Worm (Caenorhabditis elegans) whole organism, L1 larva: Measurements from ENCODE around the gene srh-265.

ENCODE experiments used
- C04F5.9 ChIP-seq: sonication (generic microtip); optimal IDR thresholded peaks from 2 replicates; lab custom pipeline; 2016; ENCODE audit warnings: missing genetic modification characterization, missing compliant biosample characterization
- C16A3.4 ChIP-seq: fragments of 150-350 bp; optimal IDR thresholded peaks from 2 replicates; lab custom pipeline; 2014; ENCODE audit warnings: missing biosample characterization, missing genetic modification characterization
- F16B12.6 ChIP-seq: fragments of 150-350 bp; optimal IDR thresholded peaks from 2 replicates; lab custom pipeline; 2014; ENCODE audit warnings: missing biosample characterization, missing genetic modification characterization
- blmp-1 ChIP-seq: fragments of 150-350 bp; optimal IDR thresholded peaks from 2 replicates; lab custom pipeline; 2014; ENCODE audit warnings: missing biosample characterization, missing genetic modification characterization
- ceh-8 ChIP-seq: fragments of 200-800 bp; sonication (Bioruptor generic); optimal IDR thresholded peaks from 2 replicates; lab custom pipeline; 2018; ENCODE audit warnings: mild to moderate bottlenecking, missing genetic modification characterization, moderate library complexity, missing compliant biosample characterization
- ceh-82 ChIP-seq, 3 experiments: fragments of 150-350 bp in 1 of 3; sonication (generic microtip) in 2 of 3; optimal IDR thresholded peaks; 2 replicates each; lab custom pipeline; 2014 to 2017; ENCODE audit warnings: missing biosample characterization in 3 of 3, missing genetic modification characterization in 3 of 3
- ceh-90 ChIP-seq: sonication (generic microtip); optimal IDR thresholded peaks from 2 replicates; lab custom pipeline; 2016; ENCODE audit warnings: missing genetic modification characterization, missing compliant biosample characterization
- efl-1 ChIP-seq, 4 experiments: fragments of 150-350 bp; optimal IDR thresholded peaks in 3 of 4; peaks in 1 of 4; 1 replicate in 1 of 4; 2 replicates in 3 of 4; lab custom pipeline; 2014; ENCODE audit warnings: missing biosample characterization in 2 of 4, missing genetic modification characterization in 2 of 4, missing genetic modification reagents in 2 of 4
- egl-27 ChIP-seq, 2 experiments: fragments of 150-350 bp in 1 of 2; sonication (generic microtip); optimal IDR thresholded peaks; 3 replicates each; lab custom pipeline; 2017 to 2018; ENCODE audit warnings: missing biosample characterization in 2 of 2, missing genetic modification characterization in 2 of 2, missing genetic modification reagents in 2 of 2
- elt-2 ChIP-seq: sonication (generic microtip); optimal IDR thresholded peaks from 2 replicates; lab custom pipeline; 2016; ENCODE audit warnings: missing genetic modification characterization, mild to moderate bottlenecking, inconsistent platforms, missing compliant biosample characterization, missing genetic modification reagents
- ets-5 ChIP-seq: fragments of 200-800 bp; sonication (Bioruptor generic); IDR thresholded peaks from 2 replicates; pipeline ENCODE4 v1.3.6; 2022; ENCODE audit warnings: missing genetic modification characterization, missing compliant biosample characterization
- hlh-4 ChIP-seq: sonication (generic microtip); optimal IDR thresholded peaks from 2 replicates; lab custom pipeline; 2016; ENCODE audit warnings: mild to moderate bottlenecking, missing genetic modification characterization, missing compliant biosample characterization
- hpl-2 ChIP-seq: fragments of 150-350 bp; optimal IDR thresholded peaks from 2 replicates; lab custom pipeline; 2014; ENCODE audit warnings: missing biosample characterization, missing genetic modification reagents, missing genetic modification characterization
- irx-1 ChIP-seq: sonication (generic microtip); optimal IDR thresholded peaks from 2 replicates; lab custom pipeline; 2016; ENCODE audit warnings: missing genetic modification characterization, missing compliant biosample characterization
- lin-13 ChIP-seq: fragments of 150-350 bp; optimal IDR thresholded peaks from 2 replicates; lab custom pipeline; 2014; ENCODE audit warnings: missing biosample characterization, missing genetic modification reagents, missing genetic modification characterization
- lin-15B ChIP-seq: fragments of 150-350 bp; sonication (generic microtip); optimal IDR thresholded peaks from 3 replicates; lab custom pipeline; 2014; ENCODE audit warnings: missing biosample characterization, missing genetic modification characterization
- lin-35 ChIP-seq, 2 experiments: fragments of 150-350 bp; optimal IDR thresholded peaks; 2 replicates each; lab custom pipeline; 2014; ENCODE audit warnings: missing biosample characterization in 2 of 2, missing genetic modification characterization in 2 of 2, missing genetic modification reagents in 2 of 2
- lir-3 ChIP-seq: sonication (generic microtip); optimal IDR thresholded peaks from 2 replicates; lab custom pipeline; 2016; ENCODE audit warnings: mild to moderate bottlenecking, missing genetic modification characterization, moderate library complexity, missing compliant biosample characterization; ENCODE audit not compliant: poor library complexity
- mdl-1 ChIP-seq, 2 experiments: fragments of 150-350 bp; optimal IDR thresholded peaks; 2 replicates each; lab custom pipeline; 2014 to 2017; ENCODE audit warnings: missing biosample characterization in 2 of 2, missing genetic modification characterization in 2 of 2, inconsistent platforms in 1 of 2
- nhr-12 ChIP-seq: sonication (generic microtip); optimal IDR thresholded peaks from 2 replicates; lab custom pipeline; 2017; ENCODE audit warnings: missing biosample characterization, missing genetic modification characterization
- nhr-19 ChIP-seq: fragments of 200-800 bp; sonication (Bioruptor generic); conservative IDR thresholded peaks from 2 replicates; pipeline ENCODE4 v1.3.6; 2022; ENCODE audit warnings: missing genetic modification characterization, missing compliant biosample characterization
- nhr-77 ChIP-seq: fragments of 150-350 bp; optimal IDR thresholded peaks from 2 replicates; lab custom pipeline; 2014; ENCODE audit warnings: missing biosample characterization, missing genetic modification characterization
- nhr-85 ChIP-seq: sonication (generic microtip); peaks from one replicate; lab custom pipeline; 2016; ENCODE audit warnings: missing genetic modification characterization, inconsistent platforms, missing compliant biosample characterization
- pax-3 ChIP-seq: fragments of 200-800 bp; sonication (Bioruptor generic); optimal IDR thresholded peaks from 2 replicates; lab custom pipeline; 2018; ENCODE audit warnings: mild to moderate bottlenecking, missing genetic modification characterization, moderate library complexity, missing compliant biosample characterization
- pqm-1 ChIP-seq: sonication (generic microtip); optimal IDR thresholded peaks from 3 replicates; lab custom pipeline; 2017; ENCODE audit warnings: missing biosample characterization, missing genetic modification characterization
- sox-4 ChIP-seq: sonication (generic microtip); optimal IDR thresholded peaks from 2 replicates; lab custom pipeline; 2016; ENCODE audit warnings: missing genetic modification characterization, missing compliant biosample characterization
- sptf-1 ChIP-seq: fragments of 150-350 bp; optimal IDR thresholded peaks from 2 replicates; lab custom pipeline; 2014; ENCODE audit warnings: missing biosample characterization, missing genetic modification characterization
- swsn-7 ChIP-seq: sonication (generic microtip); optimal IDR thresholded peaks from 2 replicates; lab custom pipeline; 2016; ENCODE audit warnings: missing genetic modification characterization, missing compliant biosample characterization
- unc-130 ChIP-seq: fragments of 150-350 bp; optimal IDR thresholded peaks from 2 replicates; lab custom pipeline; 2017; ENCODE audit warnings: missing biosample characterization, missing genetic modification characterization, inconsistent platforms
- unc-62 ChIP-seq: fragments of 150-350 bp; optimal IDR thresholded peaks from 2 replicates; lab custom pipeline; 2014; ENCODE audit warnings: missing biosample characterization, missing genetic modification reagents, missing genetic modification characterization
- unc-98 ChIP-seq: fragments of 200-800 bp; sonication (Bioruptor generic); IDR thresholded peaks from 2 replicates; pipeline ENCODE4 v1.3.6; 2022; ENCODE audit warnings: missing genetic modification characterization, missing compliant biosample characterization
- vab-15 ChIP-seq: sonication (generic microtip); optimal IDR thresholded peaks from 2 replicates; lab custom pipeline; 2017; ENCODE audit warnings: missing genotype, mild to moderate bottlenecking, missing genetic modification characterization, missing compliant biosample characterization
- zag-1 ChIP-seq: fragments of 150-350 bp; optimal IDR thresholded peaks from 2 replicates; lab custom pipeline; 2014; ENCODE audit warnings: missing biosample characterization, missing genetic modification characterization
- ztf-11 ChIP-seq, 2 experiments: sonication (generic microtip); optimal IDR thresholded peaks; 2 replicates each; lab custom pipeline; 2016 to 2017; ENCODE audit warnings: missing genetic modification characterization in 2 of 2, missing biosample characterization in 1 of 2, missing compliant biosample characterization in 1 of 2
- ztf-4 ChIP-seq: fragments of 150-350 bp; optimal IDR thresholded peaks from 2 replicates; lab custom pipeline; 2014; ENCODE audit warnings: missing biosample characterization, missing genetic modification characterization

Gene srh-265

DNA sequence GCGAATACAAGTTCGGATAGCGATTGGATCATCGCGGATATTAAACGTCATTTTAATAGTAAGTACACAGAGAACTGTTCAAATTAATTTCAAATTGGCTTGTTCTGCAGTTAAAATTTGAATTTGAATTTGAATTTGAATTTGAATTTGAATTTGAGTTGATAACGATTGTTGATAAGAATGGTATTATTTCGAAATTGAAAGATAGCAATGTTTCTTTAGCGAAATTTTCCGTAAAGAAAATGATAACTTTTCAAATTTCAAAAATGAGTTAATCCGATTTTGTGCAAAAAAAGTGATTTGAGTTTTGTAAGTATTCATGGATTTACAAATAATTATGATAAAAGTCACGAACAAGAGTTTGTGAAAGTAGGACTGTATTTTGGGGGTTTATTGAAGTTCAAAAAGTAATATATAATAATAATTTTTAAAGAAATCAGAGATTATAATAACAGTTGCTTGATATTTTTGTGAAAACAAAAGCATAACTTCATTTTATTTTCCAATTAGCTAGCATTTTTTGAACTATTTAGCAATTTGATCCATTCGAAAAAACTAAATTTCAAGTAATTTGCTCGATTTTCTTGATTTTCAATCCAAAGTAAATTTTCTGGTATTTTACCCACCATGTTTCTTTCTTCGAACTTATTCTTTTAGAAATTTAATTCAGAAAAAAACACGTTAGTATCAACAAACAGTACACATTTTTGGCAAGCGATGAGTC, 9.5 kb downstream of the srh-265 start, which contains the start of gene Y36E3A.2:
Gene Y36E3A.2, plus strand, starts transcription at position 674 of the 724 bp plus-strand sequence.
- TF ChIP-seq mdl-1 (tag; optimal IDR thresholded peaks at IDR 0.05; lab: Kevin White, UChicago) = no peak
- TF ChIP-seq unc-62 = no peak
- TF ChIP-seq lin-13 = no peak
- TF ChIP-seq unc-98 (GFP tag; lab: Robert Waterston, UW) = no peak
- TF ChIP-seq elt-2 (tag; lab: Kevin White, UChicago) = peak; percentile 65
- no peak for TF ChIP-seq efl-1 (optimal IDR thresholded peaks at IDR 0.05; lab: Kevin White, UChicago)
- peak in 1 of 2 experiments; percentile 9 for TF ChIP-seq efl-1 (GFP tag; optimal IDR thresholded peaks at IDR 0.05 in 1 of 2; lab: Kevin White, UChicago)

DNA sequence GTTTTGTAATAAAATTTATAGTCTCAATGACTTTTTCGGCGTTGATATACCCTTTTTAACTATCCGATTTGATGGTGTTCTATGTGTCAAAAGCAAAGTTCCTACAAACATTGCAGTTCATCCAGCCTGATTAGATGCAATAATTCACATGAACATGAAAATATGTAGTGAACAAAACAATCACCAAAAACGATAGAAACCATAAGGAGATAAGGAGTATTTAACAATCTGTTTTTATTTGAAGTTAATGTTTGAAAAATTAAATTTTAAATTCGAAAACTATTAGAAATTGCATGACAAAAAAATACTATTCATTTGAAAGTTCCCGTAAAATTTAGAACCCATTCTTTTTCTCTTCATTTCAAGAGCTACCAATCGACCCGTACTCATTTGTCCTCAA, 10.9 kb downstream of the srh-265 start, which contains the start of gene fbxa-209:
Gene fbxa-209, minus strand, starts transcription at position 101 of the 400 bp plus-strand sequence.
- no peak for TF ChIP-seq C04F5.9 (tag; lab: Kevin White, UChicago)
- no peak for TF ChIP-seq efl-1 (optimal IDR thresholded peaks at IDR 0.05; lab: Kevin White, UChicago)
- TF ChIP-seq efl-1 (GFP tag; optimal IDR thresholded peaks at IDR 0.05 in 1 of 2; lab: Kevin White, UChicago) = peak in 1 of 2 experiments; percentile 84
- peak; percentile 13 for TF ChIP-seq nhr-85

DNA sequence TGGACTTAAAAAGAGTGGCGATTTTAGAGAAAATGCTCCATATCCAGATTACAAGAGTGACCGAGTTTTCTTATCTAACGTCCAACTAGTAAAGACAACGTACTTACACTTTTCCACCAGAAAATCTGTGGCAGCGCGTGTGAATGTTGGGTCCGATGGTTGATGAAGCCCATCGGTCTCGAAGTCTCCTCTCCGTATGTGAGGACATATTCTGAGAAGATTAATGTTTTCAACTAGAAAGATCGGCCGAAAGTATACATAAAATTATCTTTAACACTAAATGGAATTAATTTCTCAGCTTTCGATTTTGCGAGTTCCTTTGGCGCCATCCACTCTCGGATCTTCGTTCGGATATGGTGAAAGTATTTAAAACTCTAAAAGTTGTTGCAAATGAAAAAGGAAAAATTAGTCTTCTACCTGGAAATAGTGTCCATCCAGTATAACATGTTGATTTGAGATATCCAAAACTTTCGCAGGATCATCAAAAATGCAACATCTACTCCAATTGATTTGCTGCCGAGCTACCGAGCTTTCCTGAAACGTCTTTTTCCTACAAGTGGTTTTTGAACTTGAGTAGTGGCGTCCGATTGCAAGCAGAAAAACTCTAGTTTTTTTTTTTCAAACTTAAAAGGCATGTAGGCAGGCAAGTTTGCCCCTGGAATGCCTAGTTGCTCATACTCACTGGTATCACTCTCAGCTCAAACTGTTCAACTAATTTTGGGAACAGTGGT, 15.4 kb downstream of the srh-265 start:
- TF ChIP-seq pqm-1 (tag; lab: Kevin White, UChicago) (peak; percentile 23), efl-1 (optimal IDR thresholded peaks at IDR 0.05; lab: Kevin White, UChicago) (no peak), efl-1 (GFP tag; optimal IDR thresholded peaks at IDR 0.05 in 1 of 2; lab: Kevin White, UChicago) (peak in 1 of 2 experiments; percentile 81), pax-3 (tag; lab: Kevin White, UChicago) (peak; percentile 51), irx-1 (tag; lab: Kevin White, UChicago) (no peak)
- TF ChIP-seq, all 84 proteins: peak for 3

DNA sequence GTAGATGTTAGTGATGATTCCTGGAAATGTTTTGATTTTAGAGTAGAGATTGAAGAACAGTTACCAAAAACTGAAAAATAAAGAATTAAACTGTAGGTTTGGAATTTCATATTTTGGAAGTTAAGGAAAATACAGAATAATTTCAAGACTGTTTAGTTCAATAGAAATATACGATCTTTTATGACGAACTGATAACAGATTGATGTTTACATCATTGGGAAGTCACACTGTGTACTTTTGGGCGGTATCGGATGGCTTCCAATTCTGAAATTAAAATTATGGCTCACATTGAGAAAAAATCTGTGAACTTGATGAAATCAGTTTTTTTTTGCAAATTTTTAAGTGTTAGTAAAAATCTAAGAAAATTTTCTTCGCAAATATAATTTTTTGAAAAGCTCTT, 16.4 kb downstream of the srh-265 start, which contains the start of gene T26H5.8:
Gene T26H5.8, minus strand, starts transcription at position 270 of the 400 bp plus-strand sequence.
- TF ChIP-seq ceh-8 (GFP tag; lab: Kevin White, UChicago) = no peak
- TF ChIP-seq elt-2 (tag; lab: Kevin White, UChicago) = peak; percentile 41
- no peak for TF ChIP-seq lir-3
- TF ChIP-seq lin-35 (GFP tag; optimal IDR thresholded peaks at IDR 0.05; lab: Kevin White, UChicago) = peak in 1 of 2 experiments; percentile 25
- no peak for TF ChIP-seq nhr-77 (tag; lab: Kevin White, UChicago)
- no peak for TF ChIP-seq C16A3.4 (tag; lab: Kevin White, UChicago)
- TF ChIP-seq hpl-2 (GFP tag; lab: Kevin White, UChicago) = no peak
- no peak for TF ChIP-seq lin-15B
- no peak for TF ChIP-seq egl-27 (tag; optimal IDR thresholded peaks at IDR 0.05; lab: Kevin White, UChicago)
- TF ChIP-seq F16B12.6 = no peak
- peak; percentile 46 for TF ChIP-seq pqm-1 (tag; lab: Kevin White, UChicago)
- TF ChIP-seq efl-1 (optimal IDR thresholded peaks at IDR 0.05; lab: Kevin White, UChicago) = no peak
- TF ChIP-seq efl-1 (GFP tag; optimal IDR thresholded peaks at IDR 0.05 in 1 of 2; lab: Kevin White, UChicago) = peak in 1 of 2 experiments; percentile 4
- TF ChIP-seq pax-3 (tag; lab: Kevin White, UChicago) = no peak

DNA sequence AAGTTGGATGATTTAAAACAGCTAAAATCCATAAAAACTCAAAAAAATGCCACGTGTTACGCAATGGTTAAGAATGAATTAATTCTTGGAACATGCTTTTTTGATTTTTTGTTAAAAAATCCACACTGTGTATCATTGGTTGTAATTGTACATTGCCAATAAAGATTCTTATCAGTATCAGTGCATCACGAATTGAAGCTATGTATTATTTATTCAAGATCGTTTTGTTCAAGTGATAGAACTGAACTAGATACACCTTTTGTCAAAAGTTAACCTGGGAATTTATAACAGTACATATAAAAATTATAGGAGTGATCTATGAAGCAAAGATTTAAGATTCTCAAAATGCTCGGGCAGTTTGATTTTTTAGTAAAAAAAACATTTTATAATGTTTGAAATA, 18.6 kb downstream of the srh-265 start:
- TF ChIP-seq vab-15 (tag; lab: Kevin White, UChicago) (no peak), elt-2 (tag; lab: Kevin White, UChicago) (peak; percentile 36), sox-4 (no peak)

DNA sequence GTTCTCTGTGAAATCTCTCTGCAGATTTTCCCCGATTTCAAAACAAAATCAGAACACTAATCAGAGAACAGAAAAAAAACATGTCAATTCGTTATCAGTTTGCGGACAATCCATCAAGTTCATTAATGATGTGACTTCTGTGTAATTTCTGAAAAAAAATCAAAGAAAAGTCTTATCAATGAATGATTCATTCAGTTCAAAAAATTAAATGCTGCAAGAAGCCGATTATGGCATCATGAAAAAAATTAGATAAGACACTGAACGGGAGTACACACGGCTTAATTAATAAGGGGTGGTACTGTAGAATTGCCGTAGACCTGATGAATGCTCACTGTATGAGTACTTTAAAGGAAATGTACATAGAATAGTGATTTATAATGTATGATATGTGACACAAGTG, 20.1 kb downstream of the srh-265 start:
- TF ChIP-seq ets-5 (GFP tag; lab: Robert Waterston, UW) = no peak
- peak; percentile 61 for TF ChIP-seq elt-2 (tag; lab: Kevin White, UChicago)

DNA sequence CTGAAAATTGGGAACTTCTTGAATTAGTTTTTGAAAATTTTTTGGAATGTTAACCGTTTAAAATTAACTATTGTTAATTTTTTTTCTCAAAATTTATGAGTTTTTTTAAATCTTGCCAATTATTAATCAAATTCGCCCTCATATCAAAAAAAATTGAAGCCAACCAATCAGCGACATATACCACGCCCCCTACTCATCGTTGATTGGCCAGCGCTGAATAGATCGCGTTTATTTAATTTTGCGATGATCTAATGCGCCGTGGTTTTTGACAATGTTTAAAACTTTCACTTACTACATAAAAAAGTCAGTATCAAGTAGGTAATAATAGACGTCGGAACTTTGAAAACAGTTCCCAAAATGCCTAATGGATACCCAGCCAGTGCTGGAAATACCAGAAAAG, 26.3 kb downstream of the srh-265 start:
- no peak for TF ChIP-seq zag-1 (tag; lab: Kevin White, UChicago)
- no peak for TF ChIP-seq ceh-90
- TF ChIP-seq hlh-4 (tag; lab: Kevin White, UChicago) = no peak
- TF ChIP-seq lin-13 = no peak
- TF ChIP-seq hpl-2 (GFP tag; lab: Kevin White, UChicago) = no peak
- TF ChIP-seq nhr-12 = no peak
- TF ChIP-seq swsn-7 (tag; lab: Kevin White, UChicago) = no peak
- no peak for TF ChIP-seq sptf-1 (tag; lab: Kevin White, UChicago)
- no peak for TF ChIP-seq ztf-11 (tag; optimal IDR thresholded peaks at IDR 0.05; lab: Kevin White, UChicago)
- TF ChIP-seq ets-5 (GFP tag; lab: Robert Waterston, UW) = no peak
- TF ChIP-seq nhr-85 = no peak
- no peak for TF ChIP-seq blmp-1 (tag; lab: Kevin White, UChicago)
- no peak for TF ChIP-seq nhr-19 (GFP tag; lab: Robert Waterston, UW)
- no peak for TF ChIP-seq ztf-4 (tag; lab: Kevin White, UChicago)
- no peak for TF ChIP-seq unc-130 (tag; lab: Kevin White, UChicago)
- no peak for TF ChIP-seq lin-35 (GFP tag; optimal IDR thresholded peaks at IDR 0.05; lab: Kevin White, UChicago)
- TF ChIP-seq ceh-82 (tag; optimal IDR thresholded peaks at IDR 0.05; lab: Kevin White, UChicago) = no peak
- TF ChIP-seq irx-1 (tag; lab: Kevin White, UChicago) = no peak
